Fruit fly (Drosophila melanogaster) S2 (cell line): ENCODE data around the gene bru2.

Experiments used
- CG8478 ChIP-seq: fragments of >200 bp; optimal IDR thresholded peaks from 2 replicates; lab custom pipeline; 2018
- CTCF ChIP-seq, 2 experiments: fragments of >200 bp; optimal IDR thresholded peaks; 2 replicates each; lab custom pipeline; 2018

DNA sequence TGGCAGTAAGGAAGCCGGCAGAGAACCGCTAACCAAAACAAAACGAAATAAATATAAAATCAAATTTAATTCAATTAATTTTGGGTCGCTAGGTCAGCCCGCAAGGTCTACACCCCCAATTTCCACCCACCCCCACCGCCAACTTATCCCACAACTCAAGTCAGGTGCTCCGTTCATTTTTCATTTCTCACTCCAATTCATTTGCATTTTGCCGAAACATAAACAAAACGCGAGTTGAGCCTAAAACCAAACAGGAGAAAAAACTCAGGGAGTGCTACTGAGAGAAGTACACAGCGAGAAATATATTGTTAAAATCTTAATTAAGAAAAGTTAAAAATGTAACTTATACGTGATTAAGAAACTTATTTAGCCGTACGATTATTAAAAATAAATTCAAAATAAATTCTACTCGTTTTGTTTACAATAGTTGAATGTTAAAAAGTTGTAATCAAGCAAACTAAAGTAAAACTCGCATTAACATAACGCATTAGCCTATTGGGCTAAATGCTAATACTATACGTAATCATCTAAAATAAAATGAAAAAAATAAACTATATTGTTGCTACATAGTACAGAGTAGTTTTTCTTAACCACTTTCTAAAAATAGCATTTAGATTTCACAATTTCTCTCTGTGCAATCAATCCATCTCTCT is 71.6 kb downstream of the bru2 start:
- TF ChIP-seq CG8478 (lab: Kevin White, UChicago) = no peak
- TF ChIP-seq CTCF (optimal IDR thresholded peaks at IDR 0.05; lab: Kevin White, UChicago) = no peak
